Worm (Caenorhabditis elegans) whole organism, L3 larva: ENCODE results near the gene C35A5.11.

ENCODE experiments used
- ZK546.5 ChIP-seq: sonication (generic microtip); optimal IDR thresholded peaks from 2 replicates; lab custom pipeline; 2017; ENCODE audit warnings: missing biosample characterization, missing genetic modification characterization
- ama-1 ChIP-seq: fragments of 150-350 bp; optimal IDR thresholded peaks from 2 replicates; lab custom pipeline; 2018
- ceh-16 ChIP-seq: sonication (generic microtip); optimal IDR thresholded peaks from 2 replicates; lab custom pipeline; 2017; ENCODE audit warnings: missing biosample characterization, missing genetic modification characterization
- ceh-82 ChIP-seq: fragments of 150-350 bp; optimal IDR thresholded peaks from 2 replicates; lab custom pipeline; 2014; ENCODE audit warnings: missing biosample characterization, missing genetic modification characterization
- ceh-9 ChIP-seq: sonication (generic microtip); optimal IDR thresholded peaks from 2 replicates; lab custom pipeline; 2018; ENCODE audit warnings: missing biosample characterization, missing genetic modification characterization
- daf-12 ChIP-seq: fragments of 150-350 bp; optimal IDR thresholded peaks from 2 replicates; lab custom pipeline; 2014; ENCODE audit warnings: missing biosample characterization, missing genetic modification reagents, missing genetic modification characterization
- egl-5 ChIP-seq: fragments of 150-350 bp; optimal IDR thresholded peaks from 2 replicates; lab custom pipeline; 2017; ENCODE audit warnings: missing biosample characterization, missing genetic modification reagents, missing genetic modification characterization, inconsistent platforms
- elt-2 ChIP-seq: sonication (generic microtip); optimal IDR thresholded peaks from 2 replicates; lab custom pipeline; 2016; ENCODE audit warnings: missing genetic modification reagents, mild to moderate bottlenecking, missing genetic modification characterization, missing compliant biosample characterization
- elt-3 ChIP-seq, 3 experiments: fragments of 150-350 bp in 1 of 3; sonication (generic microtip) in 2 of 3; optimal IDR thresholded peaks; 2 replicates in 2 of 3; 4 replicates in 1 of 3; lab custom pipeline; 2014 to 2017; ENCODE audit warnings: missing biosample characterization in 3 of 3, missing genetic modification characterization in 3 of 3
- eor-1 ChIP-seq, 2 experiments: fragments of 150-350 bp; optimal IDR thresholded peaks; 2 replicates each; lab custom pipeline; 2014 to 2018; ENCODE audit warnings: missing biosample characterization in 2 of 2, missing genetic modification characterization in 2 of 2
- fkh-10 ChIP-seq: sonication (generic microtip); optimal IDR thresholded peaks from 2 replicates; lab custom pipeline; 2017; ENCODE audit warnings: missing biosample characterization, missing genetic modification reagents, missing genetic modification characterization
- fkh-2 ChIP-seq: fragments of 150-350 bp; optimal IDR thresholded peaks from 2 replicates; lab custom pipeline; 2014; ENCODE audit warnings: missing biosample characterization, missing genetic modification reagents, missing genetic modification characterization
- hmg-11 ChIP-seq: sonication (generic microtip); optimal IDR thresholded peaks from 2 replicates; lab custom pipeline; 2016; ENCODE audit warnings: missing genetic modification characterization, missing compliant biosample characterization
- jun-1 ChIP-seq: fragments of 150-350 bp; optimal IDR thresholded peaks from 2 replicates; lab custom pipeline; 2014; ENCODE audit warnings: missing biosample characterization, missing genetic modification reagents, missing genetic modification characterization
- lin-39 ChIP-seq: fragments of 150-350 bp; optimal IDR thresholded peaks from 2 replicates; lab custom pipeline; 2018; ENCODE audit warnings: missing biosample characterization, missing genetic modification reagents, missing genetic modification characterization
- lsy-12 ChIP-seq: sonication (generic microtip); optimal IDR thresholded peaks from 2 replicates; lab custom pipeline; 2016; ENCODE audit warnings: mild to moderate bottlenecking, missing genetic modification characterization, missing compliant biosample characterization
- mdl-1 ChIP-seq: fragments of 150-350 bp; optimal IDR thresholded peaks from 2 replicates; lab custom pipeline; 2014; ENCODE audit warnings: missing biosample characterization, missing genetic modification characterization
- mml-1 ChIP-seq: fragments of 150-350 bp; sonication (generic microtip); optimal IDR thresholded peaks from 3 replicates; lab custom pipeline; 2014; ENCODE audit warnings: missing biosample characterization, missing genetic modification characterization
- nfya-1 ChIP-seq: sonication (generic microtip); optimal IDR thresholded peaks from 2 replicates; lab custom pipeline; 2017; ENCODE audit warnings: missing genetic modification characterization, mild to moderate bottlenecking, missing compliant biosample characterization, antibody characterized with exemption, moderate library complexity; ENCODE audit not compliant: insufficient read depth
- nhr-25 ChIP-seq: sonication (generic microtip); optimal IDR thresholded peaks from 2 replicates; lab custom pipeline; 2017; ENCODE audit warnings: missing biosample characterization, missing genetic modification characterization
- nhr-67 ChIP-seq: fragments of 150-350 bp; optimal IDR thresholded peaks from 2 replicates; lab custom pipeline; 2014; ENCODE audit warnings: missing biosample characterization, missing genetic modification characterization
- nhr-76 ChIP-seq: fragments of 150-350 bp; sonication (generic microtip); optimal IDR thresholded peaks from 5 replicates; lab custom pipeline; 2014; ENCODE audit warnings: missing biosample characterization, missing genetic modification characterization
- pha-4 ChIP-seq: fragments of 150-350 bp; optimal IDR thresholded peaks from 2 replicates; lab custom pipeline; 2014; ENCODE audit warnings: missing biosample characterization, missing genetic modification reagents, missing genetic modification characterization
- pqm-1 ChIP-seq: fragments of 150-350 bp; optimal IDR thresholded peaks from 2 replicates; lab custom pipeline; 2017; ENCODE audit warnings: missing biosample characterization, missing genetic modification characterization, inconsistent platforms
- sea-2 ChIP-seq: fragments of 150-350 bp; sonication (generic microtip); optimal IDR thresholded peaks from 4 replicates; lab custom pipeline; 2014; ENCODE audit warnings: missing biosample characterization, missing genetic modification reagents, missing genetic modification characterization
- skn-1 ChIP-seq: fragments of 150-350 bp; optimal IDR thresholded peaks from 2 replicates; lab custom pipeline; 2014; ENCODE audit warnings: missing biosample characterization, missing genetic modification characterization
- snpc-4 ChIP-seq: fragments of 150-350 bp; optimal IDR thresholded peaks from 2 replicates; lab custom pipeline; 2014; ENCODE audit warnings: missing biosample characterization, missing genetic modification characterization
- tbx-2 ChIP-seq: sonication (generic microtip); optimal IDR thresholded peaks from 2 replicates; lab custom pipeline; 2016; ENCODE audit warnings: mild to moderate bottlenecking, missing genetic modification characterization, missing compliant biosample characterization
- unc-39 ChIP-seq: sonication (generic microtip); optimal IDR thresholded peaks from 4 replicates; lab custom pipeline; 2017; ENCODE audit warnings: missing biosample characterization, missing genetic modification characterization
- unc-62 ChIP-seq: fragments of 150-350 bp; sonication (generic microtip); optimal IDR thresholded peaks from 4 replicates; lab custom pipeline; 2014; ENCODE audit warnings: missing biosample characterization, missing genetic modification reagents, missing genetic modification characterization
- zag-1 ChIP-seq: fragments of 150-350 bp; optimal IDR thresholded peaks from 2 replicates; lab custom pipeline; 2014; ENCODE audit warnings: missing biosample characterization, missing genetic modification characterization
- ztf-11 ChIP-seq: fragments of 150-350 bp; optimal IDR thresholded peaks from 2 replicates; lab custom pipeline; 2014; ENCODE audit warnings: missing biosample characterization, missing genetic modification characterization

C35A5.11 gene

ce11 chrV:10489998-10490397 is 12.9 kb downstream of the C35A5.11 start, which contains the start of gene ncx-5:
Gene ncx-5, minus strand, starts transcription at chrV:10490098.
- TF ChIP-seq ceh-16 (tag; lab: Kevin White, UChicago) (no peak), jun-1 (tag; lab: Kevin White, UChicago) (no peak), nhr-67 (tag; lab: Kevin White, UChicago) (no peak), ceh-82 (tag; lab: Kevin White, UChicago) (no peak), unc-39 (no peak)

DNA sequence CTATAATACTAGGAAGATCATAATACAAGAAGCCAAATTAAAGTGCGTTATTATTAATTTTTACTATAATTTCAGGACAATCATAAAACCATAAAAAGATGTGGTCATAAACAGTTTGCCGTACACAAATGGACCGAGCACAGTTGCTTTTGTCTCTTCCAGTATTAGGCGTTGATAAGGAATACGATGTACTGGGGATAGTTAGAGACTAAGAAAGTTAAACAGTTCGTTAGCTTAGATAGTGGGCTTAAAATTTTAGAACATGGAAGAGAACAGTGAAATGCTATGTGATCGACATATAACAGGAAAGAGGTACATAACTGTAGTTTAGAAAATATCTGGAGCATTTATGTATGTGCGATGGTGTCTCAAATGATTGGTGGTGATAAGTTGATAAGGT is 17.5 kb downstream of the C35A5.11 start:
- TF ChIP-seq eor-1 (tag; optimal IDR thresholded peaks at IDR 0.05; lab: Kevin White, UChicago) (no peak), ztf-11 (tag; lab: Kevin White, UChicago) (no peak), elt-2 (tag; lab: Kevin White, UChicago) (peak; percentile 73), daf-12 (tag; lab: Kevin White, UChicago) (no peak), ceh-9 (tag; lab: Kevin White, UChicago) (no peak), tbx-2 (tag; lab: Kevin White, UChicago) (no peak), ZK546.5 (tag; lab: Kevin White, UChicago) (no peak), pqm-1 (peak; percentile 59), hmg-11 (tag; lab: Kevin White, UChicago) (no peak)

ce11 chrV:10484640-10485039 is 18.3 kb downstream of the C35A5.11 start, which contains the start of gene Y32F6B.1:
Gene Y32F6B.1, minus strand, starts transcription at chrV:10484740.
- TF ChIP-seq sea-2 (GFP tag; lab: Kevin White, UChicago), result no peak
- no peak for TF ChIP-seq nfya-1 (tag; lab: Kevin White, UChicago)
- TF ChIP-seq egl-5 (tag; lab: Kevin White, UChicago), result no peak
- TF ChIP-seq ceh-9 (tag; lab: Kevin White, UChicago), result no peak
- no peak for TF ChIP-seq daf-12 (tag; lab: Kevin White, UChicago)
- no peak for TF ChIP-seq lsy-12 (tag; lab: Kevin White, UChicago)
- no peak for TF ChIP-seq nhr-67 (tag; lab: Kevin White, UChicago)
- TF ChIP-seq hmg-11 (tag; lab: Kevin White, UChicago), result no peak
- no peak for TF ChIP-seq lin-39 (tag; lab: Kevin White, UChicago)
- TF ChIP-seq unc-39, result no peak
- TF ChIP-seq ama-1 (lab: Kevin White, UChicago), result no peak
- TF ChIP-seq nhr-25 (tag; lab: Kevin White, UChicago), result no peak

DNA sequence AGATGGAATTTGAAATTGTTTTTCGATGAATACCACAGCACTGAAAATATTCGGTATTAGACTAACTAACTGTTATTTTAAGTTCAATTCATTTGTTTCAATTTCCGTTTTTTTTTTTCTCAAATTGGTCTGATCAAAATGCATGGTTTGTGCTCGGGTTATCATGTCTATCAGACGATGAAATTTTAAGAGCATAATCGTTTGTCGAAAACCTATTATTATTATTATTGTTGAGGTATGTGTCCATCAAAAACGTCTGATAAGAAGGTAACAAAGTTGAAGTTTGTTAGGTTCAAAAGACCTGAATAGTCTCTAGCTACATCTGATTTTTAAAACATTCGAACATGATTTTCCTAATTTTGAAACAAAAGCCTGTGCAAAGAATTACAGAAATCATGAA is 18.9 kb downstream of the C35A5.11 start:
- TF ChIP-seq elt-2 (tag; lab: Kevin White, UChicago) (peak; percentile 85), pqm-1 (peak; percentile 16), elt-3 (tag; optimal IDR thresholded peaks at IDR 0.05; lab: Kevin White, UChicago) (no peak)

DNA sequence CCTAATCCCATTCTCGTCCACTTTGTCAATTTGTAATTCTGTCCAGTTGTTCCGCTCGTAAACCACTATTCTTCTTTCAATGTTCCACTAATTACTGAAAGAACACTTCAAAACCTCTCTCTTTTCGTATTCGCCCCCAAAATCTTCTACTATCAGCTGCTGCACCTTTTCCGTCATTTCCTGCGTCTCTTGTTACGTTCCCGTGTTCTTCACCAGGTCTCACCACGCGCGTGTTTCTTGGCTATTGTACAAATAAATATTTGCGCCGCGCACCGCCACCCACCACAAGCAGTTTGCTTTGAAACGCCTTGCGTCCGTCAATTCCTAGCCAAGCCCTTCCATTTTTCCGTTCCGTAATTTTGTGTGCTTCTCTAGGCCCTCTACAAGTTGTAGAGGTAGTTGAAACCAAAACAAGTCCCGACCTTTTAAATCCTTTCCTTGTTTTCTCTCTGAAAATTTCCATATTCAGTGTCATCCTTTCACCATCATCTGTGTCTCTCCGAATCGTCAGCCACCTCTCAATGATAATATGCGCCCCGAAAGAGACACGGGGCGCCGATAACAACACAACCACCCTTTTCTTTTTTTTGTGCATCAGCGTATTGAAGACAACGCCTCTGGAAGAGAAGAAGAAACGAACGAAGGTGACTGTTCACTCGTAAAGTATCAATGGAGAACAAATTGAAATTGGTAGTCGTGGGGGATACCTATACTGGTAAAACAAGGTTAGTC is 24.6 kb downstream of the C35A5.11 start, which contains the start of the genes crp-1 and Y32F6B.9:
crp-1 (plus strand) TSS at position 468 of the 732 bp plus-strand sequence.
Y32F6B.9 (plus strand) TSS at position 603 of the 732 bp plus-strand sequence.
- TF ChIP-seq sea-2 (GFP tag; lab: Kevin White, UChicago) (no peak), pqm-1 (peak; percentile 15), pha-4 (tag; lab: Kevin White, UChicago) (peak; percentile 7), nhr-76 (tag; lab: Kevin White, UChicago) (no peak), elt-2 (tag; lab: Kevin White, UChicago) (peak; percentile 27)
- TF ChIP-seq, all 47 proteins: peak for 3

ce11 chrV:10476864-10477443 is 26.0 kb downstream of the C35A5.11 start:
- TF ChIP-seq eor-1 (tag; optimal IDR thresholded peaks at IDR 0.05; lab: Kevin White, UChicago), result peak in 1 of 2 experiments; percentile 22
- TF ChIP-seq daf-12 (tag; lab: Kevin White, UChicago), result no peak
- peak; percentile 46 for TF ChIP-seq pha-4 (tag; lab: Kevin White, UChicago)
- TF ChIP-seq ama-1 (lab: Kevin White, UChicago), result peak; percentile 95
- no peak for TF ChIP-seq mml-1 (tag; lab: Kevin White, UChicago)

DNA sequence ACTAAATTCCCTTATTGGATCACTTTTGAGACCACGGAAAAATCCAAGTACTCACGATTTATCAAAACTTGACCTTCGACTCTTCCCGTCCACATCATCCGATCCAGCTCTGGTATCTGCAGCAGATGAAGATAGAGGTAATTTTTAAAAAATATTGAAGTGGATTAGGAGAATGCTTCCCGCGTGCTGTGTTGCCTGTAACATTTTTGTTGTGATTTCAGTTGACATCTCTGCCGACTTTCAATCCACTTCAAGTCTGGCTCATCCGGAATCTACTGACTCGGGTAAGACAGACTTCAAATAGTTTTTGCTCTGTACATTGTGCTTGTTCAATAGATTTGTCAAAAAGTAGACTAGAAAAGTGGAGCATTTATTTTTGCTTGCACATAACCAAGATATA is 27.5 kb downstream of the C35A5.11 start:
- TF ChIP-seq mdl-1 (tag; lab: Kevin White, UChicago), result no peak
- TF ChIP-seq snpc-4 (tag; lab: Kevin White, UChicago), result no peak
- TF ChIP-seq hmg-11 (tag; lab: Kevin White, UChicago), result no peak
- TF ChIP-seq zag-1 (tag; lab: Kevin White, UChicago), result no peak
- no peak for TF ChIP-seq ztf-11 (tag; lab: Kevin White, UChicago)
- TF ChIP-seq ceh-16 (tag; lab: Kevin White, UChicago), result no peak
- TF ChIP-seq pqm-1, result no peak
- no peak for TF ChIP-seq nfya-1 (tag; lab: Kevin White, UChicago)
- TF ChIP-seq eor-1 (tag; optimal IDR thresholded peaks at IDR 0.05; lab: Kevin White, UChicago), result no peak
- no peak for TF ChIP-seq ama-1 (lab: Kevin White, UChicago)
- TF ChIP-seq ZK546.5 (tag; lab: Kevin White, UChicago), result no peak
- TF ChIP-seq unc-39, result no peak
- no peak for TF ChIP-seq skn-1
- TF ChIP-seq fkh-10 (GFP tag; lab: Kevin White, UChicago), result no peak
- TF ChIP-seq pha-4 (tag; lab: Kevin White, UChicago), result no peak
- no peak for TF ChIP-seq unc-62 (GFP tag; lab: Kevin White, UChicago)
- TF ChIP-seq elt-2 (tag; lab: Kevin White, UChicago), result no peak
- no peak for TF ChIP-seq elt-3 (tag; optimal IDR thresholded peaks at IDR 0.05; lab: Kevin White, UChicago)
- no peak for TF ChIP-seq fkh-2 (tag; lab: Kevin White, UChicago)
